Fruit fly (Drosophila melanogaster) S2 (cell line): ENCODE measurements around the gene Sema5c.

Source experiments
- CG8478 ChIP-seq: fragments of >200 bp; optimal IDR thresholded peaks from 2 replicates; lab custom pipeline; 2018
- CTCF ChIP-seq, 2 experiments: fragments of >200 bp; optimal IDR thresholded peaks; 2 replicates each; lab custom pipeline; 2018

- TF ChIP-seq CG8478 (lab: Kevin White, UChicago) = no peak
- no peak for TF ChIP-seq CTCF (optimal IDR thresholded peaks at IDR 0.05; lab: Kevin White, UChicago)
These were observed 31.0 kb downstream of the Sema5c start for dm6 chr3L:12050629-12051028.
